Worm (Caenorhabditis elegans): ENCODE data around the gene cest-12.

ce11 chrIII:12124392-12124791 is 17.1 kb upstream of the cest-12 start:
- no peak for TF ChIP-seq scrt-1 (GFP tag; IDR thresholded peaks at IDR 0.05)
- TF ChIP-seq ama-1 (optimal IDR thresholded peaks at IDR 0.05) = no peak
- no peak for TF ChIP-seq hmg-4 (GFP tag; optimal IDR thresholded peaks at IDR 0.05)
- no peak for TF ChIP-seq hmbx-1 (tag; optimal IDR thresholded peaks at IDR 0.05)
- no peak for TF ChIP-seq sea-1 (GFP tag; conservative IDR thresholded peaks at IDR 0.05)
- TF ChIP-seq ceh-36 (tag; optimal IDR thresholded peaks at IDR 0.05) = peak; percentile 68
- TF ChIP-seq F13C5.2 (tag; optimal IDR thresholded peaks at IDR 0.05) = no peak
- TF ChIP-seq pes-1 (GFP tag; IDR thresholded peaks at IDR 0.05) = no peak
- no peak for TF ChIP-seq tra-4 (tag; optimal IDR thresholded peaks at IDR 0.05)
- TF ChIP-seq tbx-37 (GFP tag; conservative IDR thresholded peaks at IDR 0.05) = no peak
- TF ChIP-seq aly-1 (tag; optimal IDR thresholded peaks at IDR 0.05) = no peak

All from whole organism, early embryonic.